Worm (Caenorhabditis elegans) whole organism, late embryonic: ENCODE data around the gene K08E5.6.

Source experiments
- C08G9.2 ChIP-seq: sonication (generic microtip); optimal IDR thresholded peaks from 2 replicates; lab custom pipeline; 2016; ENCODE audit warnings: mild to moderate bottlenecking, missing genetic modification characterization, moderate library complexity, missing compliant biosample characterization
- C38D4.7 ChIP-seq: fragments of 200-800 bp; sonication (Bioruptor generic); optimal IDR thresholded peaks from 2 replicates; lab custom pipeline; 2018; ENCODE audit warnings: mild to moderate bottlenecking, missing genetic modification characterization, moderate library complexity, missing compliant biosample characterization
- F13H6.1 ChIP-seq: sonication (generic microtip); optimal IDR thresholded peaks from 2 replicates; lab custom pipeline; 2016; ENCODE audit warnings: missing genetic modification characterization, missing compliant biosample characterization
- K09A11.1 ChIP-seq: sonication (generic microtip); optimal IDR thresholded peaks from 2 replicates; lab custom pipeline; 2017; ENCODE audit warnings: antibody characterized with exemption, mild to moderate bottlenecking, missing genetic modification characterization, missing compliant biosample characterization; ENCODE audit not compliant: insufficient read depth
- T23F11.4 ChIP-seq: fragments of 200-800 bp; sonication (Bioruptor generic); optimal IDR thresholded peaks from 2 replicates; lab custom pipeline; 2018; ENCODE audit warnings: mild to moderate bottlenecking, missing genetic modification characterization, missing compliant biosample characterization
- ceh-22 ChIP-seq: sonication (generic microtip); optimal IDR thresholded peaks from 2 replicates; lab custom pipeline; 2017; ENCODE audit warnings: missing biosample characterization, missing genetic modification characterization
- ceh-24 ChIP-seq: sonication (generic microtip); optimal IDR thresholded peaks from 2 replicates; lab custom pipeline; 2016; ENCODE audit warnings: mild to moderate bottlenecking, missing genetic modification characterization, missing compliant biosample characterization
- ceh-34 ChIP-seq: sonication (generic microtip); optimal IDR thresholded peaks from 2 replicates; lab custom pipeline; 2016; ENCODE audit warnings: mild to moderate bottlenecking, missing genetic modification characterization, missing compliant biosample characterization
- ceh-48 ChIP-seq: sonication (generic microtip); optimal IDR thresholded peaks from 2 replicates; lab custom pipeline; 2016; ENCODE audit warnings: missing genetic modification characterization, inconsistent platforms, missing compliant biosample characterization
- dve-1 ChIP-seq: sonication (generic microtip); optimal IDR thresholded peaks from 2 replicates; lab custom pipeline; 2017; ENCODE audit warnings: antibody characterized with exemption, mild to moderate bottlenecking, missing genetic modification characterization, missing compliant biosample characterization
- elt-2 ChIP-seq: sonication (generic microtip); optimal IDR thresholded peaks from 2 replicates; lab custom pipeline; 2016; ENCODE audit warnings: missing genetic modification reagents, missing genetic modification characterization, missing compliant biosample characterization
- elt-4 ChIP-seq: sonication (generic microtip); optimal IDR thresholded peaks from 2 replicates; lab custom pipeline; 2016; ENCODE audit warnings: missing genetic modification characterization, missing compliant biosample characterization
- eyg-1 ChIP-seq: sonication (generic microtip); optimal IDR thresholded peaks from 2 replicates; lab custom pipeline; 2016; ENCODE audit warnings: missing genotype, missing genetic modification characterization, missing compliant biosample characterization
- fkh-10 ChIP-seq: fragments of 150-350 bp; optimal IDR thresholded peaks from 2 replicates; lab custom pipeline; 2014; ENCODE audit warnings: missing biosample characterization, missing genetic modification reagents, missing genetic modification characterization
- hlh-15 ChIP-seq: sonication (generic microtip); optimal IDR thresholded peaks from 2 replicates; lab custom pipeline; 2016; ENCODE audit warnings: missing genetic modification characterization, missing compliant biosample characterization
- hlh-30 ChIP-seq: sonication (generic microtip); optimal IDR thresholded peaks from 2 replicates; lab custom pipeline; 2017; ENCODE audit warnings: antibody characterized with exemption, missing genetic modification characterization, missing compliant biosample characterization; ENCODE audit not compliant: insufficient read depth
- hlh-6 ChIP-seq: sonication (generic microtip); optimal IDR thresholded peaks from 2 replicates; lab custom pipeline; 2016; ENCODE audit warnings: missing genotype, missing genetic modification characterization, missing compliant biosample characterization
- lin-11 ChIP-seq: fragments of 200-800 bp; sonication (Bioruptor generic); optimal IDR thresholded peaks from 2 replicates; lab custom pipeline; 2018; ENCODE audit warnings: mild to moderate bottlenecking, missing genetic modification characterization, missing compliant biosample characterization
- nhr-11 ChIP-seq: fragments of 150-350 bp; optimal IDR thresholded peaks from 2 replicates; lab custom pipeline; 2014; ENCODE audit warnings: missing biosample characterization, missing genetic modification characterization
- npax-4 ChIP-seq: sonication (generic microtip); optimal IDR thresholded peaks from 2 replicates; lab custom pipeline; 2016; ENCODE audit warnings: missing genetic modification characterization, missing compliant biosample characterization
- odd-2 ChIP-seq: sonication (generic microtip); optimal IDR thresholded peaks from 2 replicates; lab custom pipeline; 2017; ENCODE audit warnings: antibody characterized with exemption, mild to moderate bottlenecking, missing genetic modification characterization, missing compliant biosample characterization
- pat-9 ChIP-seq: fragments of 200-800 bp; sonication (Bioruptor generic); optimal IDR thresholded peaks from 2 replicates; lab custom pipeline; 2018; ENCODE audit warnings: mild to moderate bottlenecking, missing genetic modification characterization, moderate library complexity, missing compliant biosample characterization
- pax-1 ChIP-seq: fragments of 150-350 bp; optimal IDR thresholded peaks from 2 replicates; lab custom pipeline; 2014; ENCODE audit warnings: missing biosample characterization, missing genetic modification characterization
- pha-2 ChIP-seq: sonication (generic microtip); optimal IDR thresholded peaks from 2 replicates; lab custom pipeline; 2017; ENCODE audit warnings: mild to moderate bottlenecking, missing genetic modification characterization, missing compliant biosample characterization
- pqm-1 ChIP-seq: sonication (generic microtip); optimal IDR thresholded peaks from 2 replicates; lab custom pipeline; 2016; ENCODE audit warnings: missing genetic modification characterization, missing compliant biosample characterization
- sdc-2 ChIP-seq: sonication (generic microtip); optimal IDR thresholded peaks from 2 replicates; lab custom pipeline; 2016; ENCODE audit warnings: missing genotype, missing genetic modification characterization, missing compliant biosample characterization
- sox-2 ChIP-seq: fragments of 200-800 bp; sonication (Bioruptor generic); IDR thresholded peaks from 2 replicates; pipeline ENCODE4 v1.3.6; 2022; ENCODE audit warnings: missing genetic modification reagents, missing genetic modification characterization, missing compliant biosample characterization
- sox-4 ChIP-seq: sonication (generic microtip); optimal IDR thresholded peaks from 2 replicates; lab custom pipeline; 2017; ENCODE audit warnings: mild to moderate bottlenecking, missing genetic modification characterization, inconsistent platforms, missing compliant biosample characterization
- unc-3 ChIP-seq, 2 experiments: fragments of 200-800 bp in 1 of 2; sonication (Bioruptor generic) in 1 of 2; sonication (generic microtip) in 1 of 2; conservative IDR thresholded peaks in 1 of 2; optimal IDR thresholded peaks in 1 of 2; 2 replicates each; pipeline versions ENCODE4 v1.3.6 to Lab custom; 2016 to 2022; ENCODE audit warnings: missing compliant biosample characterization in 2 of 2, missing genetic modification characterization in 2 of 2, missing genetic modification reagents in 1 of 2
- unc-55 ChIP-seq: sonication (generic microtip); optimal IDR thresholded peaks from 2 replicates; lab custom pipeline; 2017; ENCODE audit warnings: missing biosample characterization, missing genetic modification reagents, missing genetic modification characterization
- unc-86 ChIP-seq: sonication (generic microtip); optimal IDR thresholded peaks from 2 replicates; lab custom pipeline; 2016; ENCODE audit warnings: missing genetic modification characterization, missing compliant biosample characterization
- zip-5 ChIP-seq: sonication (generic microtip); optimal IDR thresholded peaks from 2 replicates; lab custom pipeline; 2016; ENCODE audit warnings: missing genetic modification characterization, missing compliant biosample characterization
- ztf-16 ChIP-seq: sonication (generic microtip); optimal IDR thresholded peaks from 2 replicates; lab custom pipeline; 2017; ENCODE audit warnings: missing genetic modification characterization, missing compliant biosample characterization

K08E5.6 gene

ce11 chrIII:10132495-10133450 is 8.1 kb upstream of the K08E5.6 start:
- TF ChIP-seq C08G9.2 (no peak), dve-1 (tag; lab: Kevin White, UChicago) (peak; percentile 15)

DNA sequence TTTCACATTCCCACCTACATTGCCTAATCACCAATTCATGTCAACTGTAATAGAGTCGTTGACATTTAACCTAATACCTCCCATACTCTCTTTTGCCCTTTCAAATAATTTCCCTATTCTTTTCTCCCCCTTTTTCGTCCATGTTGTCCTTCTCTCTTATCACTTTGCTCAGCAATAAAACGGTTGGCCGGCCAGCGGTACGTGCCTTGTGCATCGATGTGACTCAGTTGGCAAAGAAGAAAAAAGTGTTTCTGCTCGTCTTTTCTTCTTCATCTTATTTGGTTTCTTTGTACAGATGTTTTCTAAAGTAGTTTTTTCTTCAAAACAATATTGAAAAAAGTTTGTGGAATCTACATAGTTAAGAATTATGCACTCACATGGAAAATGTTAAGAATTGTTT is 6.3 kb upstream of the K08E5.6 start:
- no peak for TF ChIP-seq ceh-22 (tag; lab: Kevin White, UChicago)

DNA sequence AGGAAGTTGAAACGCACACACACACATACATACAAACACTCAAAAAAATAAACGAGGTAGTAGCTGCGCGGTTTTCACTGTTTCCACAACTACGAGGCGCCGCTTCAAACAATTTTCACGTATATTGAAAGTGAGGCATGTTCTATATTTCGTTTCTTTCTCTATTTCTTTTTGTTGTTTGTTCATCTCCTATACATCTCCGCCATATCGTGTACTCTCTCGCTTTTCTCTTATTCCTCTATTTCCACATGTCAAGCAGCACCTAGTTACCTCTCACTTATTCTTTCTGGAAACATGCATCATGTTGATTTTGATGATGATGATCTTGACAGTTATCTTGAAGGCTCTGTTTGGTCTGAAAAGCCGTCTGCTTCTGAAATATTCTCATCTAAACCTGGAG is 4.1 kb upstream of the K08E5.6 start, which contains the start of gene ZK1128.7:
Gene ZK1128.7 (plus strand): TSS at position 229 of the 400 bp plus-strand sequence.
- TF ChIP-seq ceh-24 (tag; lab: Kevin White, UChicago) (no peak), unc-55 (GFP tag; lab: Kevin White, UChicago) (peak; percentile 9)

DNA sequence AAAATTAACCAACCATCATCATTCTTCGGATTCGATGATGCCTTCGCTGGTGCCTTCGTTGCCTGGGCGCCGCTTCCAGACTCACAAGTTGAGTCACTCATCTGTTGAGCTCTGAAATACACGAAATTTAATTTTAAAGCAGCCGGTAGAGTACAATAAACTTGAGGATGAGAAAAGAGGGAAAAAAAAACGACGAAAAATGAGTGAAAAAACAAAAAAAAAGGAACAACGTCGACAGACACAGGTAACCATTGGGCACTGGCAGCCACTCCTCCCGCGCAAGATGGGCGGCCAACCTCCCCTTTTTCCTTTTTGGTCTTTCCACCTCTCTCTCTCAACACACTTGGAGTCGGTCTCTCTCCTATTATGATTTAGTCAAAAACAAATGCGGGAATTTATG is 5.9 kb downstream of the K08E5.6 start, which contains the start of gene K08E5.1:
Gene K08E5.1 (minus strand): TSS at position 101 of the 400 bp plus-strand sequence.
- no peak for TF ChIP-seq C38D4.7
- TF ChIP-seq elt-2 (tag; lab: Kevin White, UChicago): no peak
- TF ChIP-seq pqm-1 (tag; lab: Kevin White, UChicago): no peak
- TF ChIP-seq sox-4 (tag; lab: Kevin White, UChicago): no peak
- no peak for TF ChIP-seq nhr-11 (tag; lab: Kevin White, UChicago)
- TF ChIP-seq unc-55 (GFP tag; lab: Kevin White, UChicago): no peak
- no peak for TF ChIP-seq unc-86 (tag; lab: Kevin White, UChicago)
- no peak for TF ChIP-seq pax-1 (tag; lab: Kevin White, UChicago)
- no peak for TF ChIP-seq zip-5
- no peak for TF ChIP-seq hlh-30
- TF ChIP-seq hlh-6: no peak

DNA sequence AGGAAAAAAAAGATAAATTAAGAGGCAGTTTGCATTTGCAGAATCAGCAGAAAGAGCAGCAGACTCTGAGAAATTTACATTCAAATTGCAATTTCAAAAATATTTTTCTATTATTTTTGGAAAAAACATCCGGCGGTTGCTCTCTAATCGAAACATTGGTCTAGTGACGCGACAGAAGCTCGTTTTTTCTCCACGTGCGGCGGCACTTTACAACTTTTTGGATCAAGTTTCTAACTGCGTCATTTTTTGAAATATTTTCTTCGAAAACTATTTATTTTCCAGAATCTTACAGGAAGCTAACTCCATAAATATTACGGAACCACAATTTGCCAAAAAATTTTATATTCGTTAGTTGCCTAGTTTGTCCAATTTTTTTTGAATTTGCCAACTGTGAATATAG is 9.1 kb downstream of the K08E5.6 start:
- TF ChIP-seq ceh-48 (no peak), hlh-6 (no peak), pat-9 (tag; lab: Kevin White, UChicago) (no peak), sdc-2 (tag; lab: Kevin White, UChicago) (no peak), eyg-1 (no peak), sox-2 (GFP tag; lab: Robert Waterston, UW) (no peak), odd-2 (tag; lab: Kevin White, UChicago) (no peak)

- TF ChIP-seq unc-3 (GFP tag; conservative IDR thresholded peaks at IDR 0.05; lab: Robert Waterston, UW) (no peak), unc-3 (tag; optimal IDR thresholded peaks at IDR 0.05; lab: Kevin White, UChicago) (no peak), hlh-6 (no peak), pha-2 (tag; lab: Kevin White, UChicago) (no peak), npax-4 (tag; lab: Kevin White, UChicago) (no peak), dve-1 (tag; lab: Kevin White, UChicago) (no peak), ztf-16 (tag; lab: Kevin White, UChicago) (no peak), F13H6.1 (tag; lab: Kevin White, UChicago) (no peak), T23F11.4 (no peak), ceh-34 (tag; lab: Kevin White, UChicago) (no peak), K09A11.1 (tag; lab: Kevin White, UChicago) (no peak), unc-86 (tag; lab: Kevin White, UChicago) (no peak), lin-11 (tag; lab: Kevin White, UChicago) (no peak), nhr-11 (tag; lab: Kevin White, UChicago) (no peak), fkh-10 (no peak), elt-4 (no peak), hlh-15 (tag; lab: Kevin White, UChicago) (no peak), eyg-1 (no peak)
These were observed 9.9 kb downstream of the K08E5.6 start for ce11 chrIII:10150710-10151109.
